Worm (Caenorhabditis elegans) whole organism, late embryonic: ENCODE results near the gene dct-17.

Source experiments
- F13H6.1 ChIP-seq: sonication (generic microtip); optimal IDR thresholded peaks from 2 replicates; lab custom pipeline; 2016; ENCODE audit warnings: missing genetic modification characterization, missing compliant biosample characterization
- ama-1 ChIP-seq: fragments of 150-350 bp; optimal IDR thresholded peaks from 2 replicates; lab custom pipeline; 2014
- dmd-4 ChIP-seq: sonication (generic microtip); optimal IDR thresholded peaks from 2 replicates; lab custom pipeline; 2016; ENCODE audit warnings: borderline replicate concordance, missing genetic modification characterization, missing compliant biosample characterization
- lin-11 ChIP-seq: fragments of 200-800 bp; sonication (Bioruptor generic); optimal IDR thresholded peaks from 2 replicates; lab custom pipeline; 2018; ENCODE audit warnings: mild to moderate bottlenecking, missing genetic modification characterization, missing compliant biosample characterization
- pat-9 ChIP-seq: fragments of 200-800 bp; sonication (Bioruptor generic); optimal IDR thresholded peaks from 2 replicates; lab custom pipeline; 2018; ENCODE audit warnings: mild to moderate bottlenecking, missing genetic modification characterization, moderate library complexity, missing compliant biosample characterization
- rnt-1 ChIP-seq: sonication (generic microtip); optimal IDR thresholded peaks from 2 replicates; lab custom pipeline; 2016; ENCODE audit warnings: missing genetic modification characterization, missing compliant biosample characterization
- sox-4 ChIP-seq: sonication (generic microtip); optimal IDR thresholded peaks from 2 replicates; lab custom pipeline; 2017; ENCODE audit warnings: mild to moderate bottlenecking, missing genetic modification characterization, inconsistent platforms, missing compliant biosample characterization

DNA sequence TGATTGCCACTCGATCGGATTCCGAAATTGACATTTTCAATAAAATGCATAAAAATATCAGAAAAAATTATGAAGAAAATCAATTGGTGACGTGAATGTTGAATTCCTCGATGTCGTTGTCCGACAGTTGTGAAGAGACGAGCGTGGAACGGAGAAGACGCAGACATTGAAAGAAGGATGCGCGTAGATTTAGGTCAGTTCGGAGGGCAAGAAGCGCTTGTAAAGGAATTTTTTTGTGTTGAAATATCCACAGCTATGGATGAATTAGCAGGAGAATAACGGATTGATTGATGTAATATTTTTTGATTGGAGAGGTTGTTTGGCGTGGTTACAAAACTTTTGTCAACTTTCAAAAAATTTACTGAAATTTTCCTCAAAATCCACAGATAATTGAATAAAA, 37.8 kb upstream of the dct-17 start, which contains the start of gene F20G2.3:
- TF ChIP-seq ama-1 (lab: Kevin White, UChicago) (no peak), pat-9 (tag; lab: Kevin White, UChicago) (no peak), F13H6.1 (tag; lab: Kevin White, UChicago) (no peak), lin-11 (no peak), rnt-1 (no peak), dmd-4 (no peak), sox-4 (tag; lab: Kevin White, UChicago) (no peak)
